Fruit fly (Drosophila melanogaster) whole organism, embryonic: ENCODE data around the gene CG31827.
A peak's percentile ranks its signal among the peaks of the same experiment; 100 is the strongest.

Source experiments
- ATbp ChIP-seq: fragments of 200-800 bp; sonication (Bioruptor generic); optimal IDR thresholded peaks from 2 replicates; lab custom pipeline; 2017; ENCODE audit warnings: missing biosample characterization, mild to moderate bottlenecking, missing genetic modification characterization, missing genetic modification reagents
- CG11093 ChIP-seq: fragments of 200-800 bp; sonication (Bioruptor generic); IDR thresholded peaks from 3 replicates; pipeline ENCODE4 v1.3.6; 2022; ENCODE audit warnings: missing biosample characterization, missing genetic modification characterization
- CG11247 ChIP-seq: fragments of 200-800 bp; sonication (Bioruptor generic); IDR thresholded peaks from 2 replicates; pipeline ENCODE4 v1.3.6; 2022; ENCODE audit warnings: missing biosample characterization, missing genetic modification characterization
- CG11504 ChIP-seq: fragments of 200-800 bp; sonication (Bioruptor generic); optimal IDR thresholded peaks from 3 replicates; lab custom pipeline; 2019; ENCODE audit warnings: missing biosample characterization, mild to moderate bottlenecking, missing genetic modification characterization, moderate library complexity
- CG11696 ChIP-seq: fragments of 200-800 bp; sonication (Bioruptor generic); IDR thresholded peaks from 2 replicates; pipeline ENCODE4 v1.3.6; 2022; ENCODE audit warnings: missing biosample characterization, missing genetic modification characterization
- CG15514 ChIP-seq: fragments of 200-800 bp; sonication (Bioruptor generic); optimal IDR thresholded peaks from 3 replicates; lab custom pipeline; 2017; ENCODE audit warnings: missing biosample characterization, missing genetic modification characterization, mild to moderate bottlenecking, moderate library complexity, missing genetic modification reagents
- CG16779 ChIP-seq: fragments of 200-800 bp; sonication (Bioruptor generic); IDR thresholded peaks from 2 replicates; pipeline ENCODE4 v1.3.6; 2022; ENCODE audit warnings: missing biosample characterization, missing genetic modification characterization
- CG18262 ChIP-seq: fragments of 200-800 bp; optimal IDR thresholded peaks from 3 replicates; lab custom pipeline; 2019; ENCODE audit warnings: missing biosample characterization, mild to moderate bottlenecking, missing genetic modification characterization, moderate library complexity
- CG31441 ChIP-seq: fragments of 200-800 bp; sonication (Bioruptor generic); IDR thresholded peaks from 2 replicates; pipeline ENCODE4 v1.3.6; 2022; ENCODE audit warnings: missing biosample characterization, missing genetic modification characterization
- CG32532 ChIP-seq: fragments of 200-800 bp; sonication (Bioruptor generic); IDR thresholded peaks from 2 replicates; pipeline ENCODE4 v1.3.6; 2022; ENCODE audit warnings: missing biosample characterization, missing genetic modification characterization
- CG33557 ChIP-seq: fragments of 200-800 bp; sonication (Bioruptor generic); optimal IDR thresholded peaks from 2 replicates; lab custom pipeline; 2019; ENCODE audit warnings: missing biosample characterization, mild to moderate bottlenecking, missing genetic modification characterization, moderate library complexity
- CG34376 ChIP-seq: fragments of 200-800 bp; sonication (Bioruptor generic); optimal IDR thresholded peaks from 2 replicates; lab custom pipeline; 2018; ENCODE audit warnings: missing biosample characterization, mild to moderate bottlenecking, missing genetic modification characterization
- CG3838 ChIP-seq: fragments of 200-800 bp; sonication (Bioruptor generic); optimal IDR thresholded peaks from 3 replicates; lab custom pipeline; 2016; ENCODE audit warnings: missing biosample characterization, missing genetic modification characterization
- CG5180 ChIP-seq: fragments of 200-800 bp; sonication (Bioruptor generic); optimal IDR thresholded peaks from 3 replicates; lab custom pipeline; 2017; ENCODE audit warnings: missing biosample characterization, missing genetic modification characterization, mild to moderate bottlenecking, moderate library complexity, missing genetic modification reagents
- CG6654 ChIP-seq: fragments of 200-800 bp; sonication (Bioruptor generic); optimal IDR thresholded peaks from 2 replicates; lab custom pipeline; 2017; ENCODE audit warnings: missing biosample characterization, mild to moderate bottlenecking, missing genetic modification characterization
- CG7556 ChIP-seq: fragments of 200-800 bp; sonication (Bioruptor generic); optimal IDR thresholded peaks from 2 replicates; lab custom pipeline; 2017; ENCODE audit warnings: missing biosample characterization, mild to moderate bottlenecking, missing genetic modification characterization
- CG7786 ChIP-seq: fragments of 200-800 bp; sonication (Bioruptor generic); optimal IDR thresholded peaks from 2 replicates; lab custom pipeline; 2016; ENCODE audit warnings: missing biosample characterization, missing genetic modification characterization
- CG8290 ChIP-seq, 3 experiments: fragments of 200-800 bp; sonication (Bioruptor generic); optimal IDR thresholded peaks; 2 replicates each; lab custom pipeline; 2016 to 2019; ENCODE audit warnings: missing biosample characterization in 3 of 3, missing genetic modification characterization in 3 of 3, mild to moderate bottlenecking in 2 of 3, moderate library complexity in 1 of 3
- CG8359 ChIP-seq: fragments of 200-800 bp; sonication (Bioruptor generic); optimal IDR thresholded peaks from 2 replicates; lab custom pipeline; 2017; ENCODE audit warnings: missing biosample characterization, mild to moderate bottlenecking, missing genetic modification characterization, borderline replicate concordance
- CG9609 ChIP-seq: fragments of 200-800 bp; sonication (Bioruptor generic); optimal IDR thresholded peaks from 3 replicates; lab custom pipeline; 2016; ENCODE audit warnings: missing biosample characterization, missing genetic modification characterization
- CG9876 ChIP-seq: fragments of 200-800 bp; sonication (Bioruptor generic); optimal IDR thresholded peaks from 2 replicates; lab custom pipeline; 2016; ENCODE audit warnings: missing biosample characterization, missing genetic modification characterization
- Chrac-16 ChIP-seq: fragments of 200-800 bp; sonication (Bioruptor generic); optimal IDR thresholded peaks from 3 replicates; lab custom pipeline; 2016; ENCODE audit warnings: missing biosample characterization, missing genetic modification characterization
- Ets97D ChIP-seq: fragments of 200-800 bp; sonication (Bioruptor generic); optimal IDR thresholded peaks from 3 replicates; lab custom pipeline; 2016; ENCODE audit warnings: missing biosample characterization, missing genetic modification characterization
- Gug ChIP-seq: fragments of 200-800 bp; sonication (Bioruptor generic); IDR thresholded peaks from 4 replicates; pipeline ENCODE4 v1.3.6; 2022; ENCODE audit warnings: missing biosample characterization, missing genetic modification characterization
- HLHmδ ChIP-seq: fragments of 200-800 bp; sonication (Bioruptor generic); optimal IDR thresholded peaks from 2 replicates; lab custom pipeline; 2018; ENCODE audit warnings: missing biosample characterization, mild to moderate bottlenecking, missing genetic modification characterization, moderate library complexity
- Hsf ChIP-seq: fragments of 200-800 bp; sonication (Bioruptor generic); optimal IDR thresholded peaks from 3 replicates; lab custom pipeline; 2016; ENCODE audit warnings: missing biosample characterization, missing genetic modification characterization
- Mrtf ChIP-seq: fragments of 200-800 bp; sonication (Bioruptor generic); IDR thresholded peaks from 3 replicates; pipeline ENCODE4 v1.3.6; 2022; ENCODE audit warnings: missing biosample characterization, missing genetic modification characterization
- Stat92E ChIP-seq, 3 experiments: fragments of >200 bp in 2 of 3; fragments of 200-800 bp in 1 of 3; sonication (Bioruptor generic) in 1 of 3; optimal IDR thresholded peaks; 2 replicates each; lab custom pipeline; 2017 to 2019; ENCODE audit warnings: missing biosample characterization in 3 of 3, missing genetic modification characterization in 3 of 3, mild to moderate bottlenecking in 1 of 3, moderate library complexity in 1 of 3
- ara ChIP-seq: fragments of 200-800 bp; sonication (Bioruptor generic); IDR thresholded peaks from 2 replicates; pipeline ENCODE4 v1.3.6; 2022; ENCODE audit warnings: missing biosample characterization, missing genetic modification characterization
- cato ChIP-seq: fragments of 200-800 bp; sonication (Bioruptor generic); optimal IDR thresholded peaks from 2 replicates; lab custom pipeline; 2016; ENCODE audit warnings: missing biosample characterization, missing genetic modification characterization, borderline replicate concordance
- croc ChIP-seq: fragments of 200-800 bp; sonication (Bioruptor generic); conservative IDR thresholded peaks from 3 replicates; pipeline ENCODE4 v1.3.6; 2022; ENCODE audit warnings: missing biosample characterization, missing genetic modification characterization
- crp ChIP-seq, 2 experiments: fragments of 200-800 bp; sonication (Bioruptor generic); optimal IDR thresholded peaks; 2 replicates in 1 of 2; 3 replicates in 1 of 2; lab custom pipeline; 2017; ENCODE audit warnings: missing biosample characterization in 2 of 2, missing genetic modification characterization in 2 of 2, mild to moderate bottlenecking in 1 of 2, moderate library complexity in 1 of 2
- cwo ChIP-seq: fragments of 200-800 bp; sonication (Bioruptor generic); optimal IDR thresholded peaks from 3 replicates; lab custom pipeline; 2017; ENCODE audit warnings: missing biosample characterization, missing genetic modification characterization, mild to moderate bottlenecking, moderate library complexity, missing genetic modification reagents
- ftz-f1 ChIP-seq: fragments of 200-800 bp; sonication (Bioruptor generic); optimal IDR thresholded peaks from 2 replicates; lab custom pipeline; 2016; ENCODE audit warnings: missing biosample characterization, missing genetic modification characterization
- gcm ChIP-seq: fragments of 200-800 bp; sonication (Bioruptor generic); optimal IDR thresholded peaks from 2 replicates; lab custom pipeline; 2019; ENCODE audit warnings: missing biosample characterization, mild to moderate bottlenecking, missing genetic modification characterization, moderate library complexity
- her ChIP-seq: fragments of 200-800 bp; sonication (Bioruptor generic); optimal IDR thresholded peaks from 2 replicates; lab custom pipeline; 2016; ENCODE audit warnings: missing biosample characterization, missing genetic modification characterization
- hkb ChIP-seq, 2 experiments: fragments of 200-800 bp in 1 of 2; fragments of >200 bp in 1 of 2; sonication (Bioruptor generic) in 1 of 2; IDR thresholded peaks in 1 of 2; optimal IDR thresholded peaks in 1 of 2; 2 replicates each; pipeline versions ENCODE4 v1.3.6 to Lab custom; 2017 to 2022; ENCODE audit warnings: missing biosample characterization in 1 of 2, missing genetic modification characterization in 1 of 2
- lab ChIP-seq: fragments of 200-800 bp; sonication (Bioruptor generic); optimal IDR thresholded peaks from 3 replicates; lab custom pipeline; 2017; ENCODE audit warnings: missing biosample characterization, missing genetic modification characterization, mild to moderate bottlenecking, moderate library complexity, missing genetic modification reagents
- mirr ChIP-seq: fragments of 200-800 bp; sonication (Bioruptor generic); optimal IDR thresholded peaks from 3 replicates; lab custom pipeline; 2018; ENCODE audit warnings: missing biosample characterization, mild to moderate bottlenecking, missing genetic modification characterization
- pan ChIP-seq, 4 experiments: fragments of >200 bp in 3 of 4; fragments of 200-800 bp in 1 of 4; sonication (Bioruptor generic) in 1 of 4; optimal IDR thresholded peaks in 3 of 4; IDR thresholded peaks in 1 of 4; 2 replicates each; pipeline versions ENCODE4 v1.3.6 to Lab custom; 2017 to 2022; ENCODE audit warnings: missing biosample characterization in 2 of 4, missing genetic modification characterization in 2 of 4, mixed read lengths in 1 of 4
- pita ChIP-seq: fragments of 200-800 bp; sonication (Bioruptor generic); optimal IDR thresholded peaks from 2 replicates; lab custom pipeline; 2017; ENCODE audit warnings: missing biosample characterization, mild to moderate bottlenecking, missing genetic modification characterization
- pros ChIP-seq: fragments of 200-800 bp; sonication (Bioruptor generic); optimal IDR thresholded peaks from 3 replicates; lab custom pipeline; 2019; ENCODE audit warnings: missing biosample characterization, mild to moderate bottlenecking, missing genetic modification characterization, moderate library complexity
- repo ChIP-seq: fragments of 200-800 bp; sonication (Bioruptor generic); optimal IDR thresholded peaks from 2 replicates; lab custom pipeline; 2016; ENCODE audit warnings: missing biosample characterization, missing genetic modification characterization
- rib ChIP-seq: fragments of 200-800 bp; sonication (Bioruptor generic); IDR thresholded peaks from 2 replicates; pipeline ENCODE4 v1.3.6; 2022; ENCODE audit warnings: missing biosample characterization, missing genetic modification characterization
- ttk ChIP-seq: fragments of 200-800 bp; sonication (Bioruptor generic); IDR thresholded peaks from 2 replicates; pipeline ENCODE4 v2.1.2; 2022; ENCODE audit warnings: missing biosample characterization, missing genetic modification characterization
- usp ChIP-seq: fragments of >200 bp; optimal IDR thresholded peaks from 2 replicates; lab custom pipeline; 2017; ENCODE audit warnings: missing biosample characterization, missing genetic modification characterization

The CG31827 gene

dm6 chr2L:15746600-15747393 lies 41.8 kb downstream of the CG31827 start (continued):
- TF ChIP-seq mirr (GFP tag; lab: Kevin White, UChicago) (peak; percentile 10), usp (GFP tag; lab: Kevin White, UChicago) (no peak), Stat92E (GFP tag; optimal IDR thresholded peaks at IDR 0.05; lab: Kevin White, UChicago) (peak in 1 of 3 experiments; percentile 29), CG15514 (GFP tag; lab: Kevin White, UChicago) (peak; percentile 60), CG7556 (peak; percentile 96), pan (optimal IDR thresholded peaks at IDR 0.05; lab: Kevin White, UChicago) (no peak), pan (GFP tag; optimal IDR thresholded peaks at IDR 0.05 in 1 of 2, IDR thresholded peaks at IDR 0.05 in 1 of 2) (peak in 1 of 2 experiments; percentile 78), ara (GFP tag; lab: Robert Waterston, UW) (no peak; the same call in 1 of the 2 replicates), CG7786 (GFP tag; lab: Kevin White, UChicago) (no peak), CG18262 (tag; lab: Kevin White, UChicago) (peak; percentile 98), CG11247 (GFP tag; lab: Robert Waterston, UW) (peak; percentile 72; the same call in 1 of the 2 replicates), ATbp (GFP tag; lab: Kevin White, UChicago) (peak; percentile 75), repo (no peak), CG5180 (GFP tag; lab: Kevin White, UChicago) (peak; percentile 74), hkb (optimal IDR thresholded peaks at IDR 0.05; lab: Kevin White, UChicago) (no peak), hkb (GFP tag; IDR thresholded peaks at IDR 0.05; lab: Robert Waterston, UW) (peak; percentile 76), CG3838 (GFP tag; lab: Kevin White, UChicago) (peak; percentile 33), CG9609 (GFP tag; lab: Kevin White, UChicago) (no peak), Chrac-16 (peak; percentile 78), CG6654 (GFP tag; lab: Kevin White, UChicago) (peak; percentile 82), Gug (GFP tag; lab: Robert Waterston, UW) (peak; percentile 28; the same call in 1 of the 4 replicates), CG8290 (GFP tag; optimal IDR thresholded peaks at IDR 0.05; lab: Kevin White, UChicago) (peak; percentile 73), CG8290 (tag; optimal IDR thresholded peaks at IDR 0.05; lab: Kevin White, UChicago) (peak in 1 of 2 experiments; percentile 34), rib (GFP tag; lab: Robert Waterston, UW) (no peak), ftz-f1 (no peak), pros (GFP tag; lab: Kevin White, UChicago) (peak; percentile 54), CG31441 (GFP tag; lab: Robert Waterston, UW) (peak; percentile 98), Hsf (peak; percentile 41), Ets97D (GFP tag; lab: Kevin White, UChicago) (no peak), Mrtf (peak; percentile 51; the same call in 1 of the 3 replicates), CG11504 (tag; lab: Kevin White, UChicago) (peak; percentile 95), CG9876 (GFP tag; lab: Kevin White, UChicago) (no peak), CG16779 (no peak), croc (GFP tag; lab: Robert Waterston, UW) (peak; percentile 80), ttk (GFP tag; lab: Robert Waterston, UW) (peak; percentile 77), CG32532 (peak; percentile 84), CG33557 (peak; percentile 98), CG34376 (GFP tag; lab: Kevin White, UChicago) (no peak), gcm (GFP tag; lab: Kevin White, UChicago) (peak; percentile 93), CG8359 (GFP tag; lab: Kevin White, UChicago) (peak; percentile 68), her (no peak), lab (peak; percentile 88), cato (peak; percentile 81), CG11696 (GFP tag; lab: Robert Waterston, UW) (no peak), CG11093 (GFP tag; lab: Robert Waterston, UW) (peak; percentile 65; the same call in 1 of the 3 replicates), cwo (peak; percentile 79), crp (GFP tag; optimal IDR thresholded peaks at IDR 0.05; lab: Kevin White, UChicago) (peak; percentile 70 to 89), HLHmδ (GFP tag; lab: Kevin White, UChicago) (no peak), pita (GFP tag; lab: Kevin White, UChicago) (no peak)
